Worm (Caenorhabditis elegans) whole organism, L3 larva: ENCODE measurements around the gene Y34B4A.2.

ENCODE experiments used
- R02D3.7 ChIP-seq: fragments of 150-350 bp; optimal IDR thresholded peaks from 2 replicates; lab custom pipeline; 2014; ENCODE audit warnings: missing biosample characterization, missing genetic modification characterization
- aly-2 ChIP-seq: fragments of 150-350 bp; optimal IDR thresholded peaks from 2 replicates; lab custom pipeline; 2014; ENCODE audit warnings: missing biosample characterization, missing genetic modification characterization
- ama-1 ChIP-seq: fragments of 150-350 bp; optimal IDR thresholded peaks from 2 replicates; lab custom pipeline; 2018
- ceh-28 ChIP-seq: fragments of 150-350 bp; optimal IDR thresholded peaks from 2 replicates; lab custom pipeline; 2014; ENCODE audit warnings: missing biosample characterization, missing genetic modification reagents, missing genetic modification characterization
- ceh-82 ChIP-seq: fragments of 150-350 bp; optimal IDR thresholded peaks from 2 replicates; lab custom pipeline; 2014; ENCODE audit warnings: missing biosample characterization, missing genetic modification characterization
- ceh-9 ChIP-seq: sonication (generic microtip); optimal IDR thresholded peaks from 2 replicates; lab custom pipeline; 2018; ENCODE audit warnings: missing biosample characterization, missing genetic modification characterization
- daf-12 ChIP-seq: fragments of 150-350 bp; optimal IDR thresholded peaks from 2 replicates; lab custom pipeline; 2014; ENCODE audit warnings: missing biosample characterization, missing genetic modification reagents, missing genetic modification characterization
- egl-5 ChIP-seq: fragments of 150-350 bp; optimal IDR thresholded peaks from 2 replicates; lab custom pipeline; 2017; ENCODE audit warnings: missing biosample characterization, missing genetic modification reagents, missing genetic modification characterization, inconsistent platforms
- elt-2 ChIP-seq: sonication (generic microtip); optimal IDR thresholded peaks from 2 replicates; lab custom pipeline; 2016; ENCODE audit warnings: missing genetic modification reagents, mild to moderate bottlenecking, missing genetic modification characterization, missing compliant biosample characterization
- elt-3 ChIP-seq, 3 experiments: fragments of 150-350 bp in 1 of 3; sonication (generic microtip) in 2 of 3; optimal IDR thresholded peaks; 2 replicates in 2 of 3; 4 replicates in 1 of 3; lab custom pipeline; 2014 to 2017; ENCODE audit warnings: missing biosample characterization in 3 of 3, missing genetic modification characterization in 3 of 3
- eor-1 ChIP-seq, 2 experiments: fragments of 150-350 bp; optimal IDR thresholded peaks; 2 replicates each; lab custom pipeline; 2014 to 2018; ENCODE audit warnings: missing biosample characterization in 2 of 2, missing genetic modification characterization in 2 of 2
- fkh-10 ChIP-seq: sonication (generic microtip); optimal IDR thresholded peaks from 2 replicates; lab custom pipeline; 2017; ENCODE audit warnings: missing biosample characterization, missing genetic modification reagents, missing genetic modification characterization
- fkh-2 ChIP-seq: fragments of 150-350 bp; optimal IDR thresholded peaks from 2 replicates; lab custom pipeline; 2014; ENCODE audit warnings: missing biosample characterization, missing genetic modification reagents, missing genetic modification characterization
- fos-1 ChIP-seq: fragments of 150-350 bp; optimal IDR thresholded peaks from 2 replicates; lab custom pipeline; 2014; ENCODE audit warnings: missing biosample characterization, missing genetic modification characterization
- lin-15B ChIP-seq: fragments of 150-350 bp; optimal IDR thresholded peaks from 2 replicates; lab custom pipeline; 2014; ENCODE audit warnings: missing biosample characterization, missing genetic modification characterization
- lin-39 ChIP-seq: fragments of 150-350 bp; optimal IDR thresholded peaks from 2 replicates; lab custom pipeline; 2018; ENCODE audit warnings: missing biosample characterization, missing genetic modification reagents, missing genetic modification characterization
- lsy-12 ChIP-seq: sonication (generic microtip); optimal IDR thresholded peaks from 2 replicates; lab custom pipeline; 2016; ENCODE audit warnings: mild to moderate bottlenecking, missing genetic modification characterization, missing compliant biosample characterization
- mdl-1 ChIP-seq: fragments of 150-350 bp; optimal IDR thresholded peaks from 2 replicates; lab custom pipeline; 2014; ENCODE audit warnings: missing biosample characterization, missing genetic modification characterization
- mml-1 ChIP-seq: fragments of 150-350 bp; sonication (generic microtip); optimal IDR thresholded peaks from 3 replicates; lab custom pipeline; 2014; ENCODE audit warnings: missing biosample characterization, missing genetic modification characterization
- nfya-1 ChIP-seq: sonication (generic microtip); optimal IDR thresholded peaks from 2 replicates; lab custom pipeline; 2017; ENCODE audit warnings: missing genetic modification characterization, mild to moderate bottlenecking, missing compliant biosample characterization, antibody characterized with exemption, moderate library complexity; ENCODE audit not compliant: insufficient read depth
- nhr-12 ChIP-seq: fragments of 150-350 bp; optimal IDR thresholded peaks from 2 replicates; lab custom pipeline; 2014; ENCODE audit warnings: missing biosample characterization, missing genetic modification characterization
- nhr-23 ChIP-seq: fragments of 150-350 bp; optimal IDR thresholded peaks from 2 replicates; lab custom pipeline; 2014; ENCODE audit warnings: missing biosample characterization, missing genetic modification reagents, missing genetic modification characterization
- nhr-25 ChIP-seq: sonication (generic microtip); optimal IDR thresholded peaks from 2 replicates; lab custom pipeline; 2017; ENCODE audit warnings: missing biosample characterization, missing genetic modification characterization
- nhr-28 ChIP-seq: fragments of 150-350 bp; optimal IDR thresholded peaks from 2 replicates; lab custom pipeline; 2014; ENCODE audit warnings: missing biosample characterization, missing genetic modification characterization
- nhr-43 ChIP-seq: sonication (generic microtip); optimal IDR thresholded peaks from 2 replicates; lab custom pipeline; 2016; ENCODE audit warnings: mild to moderate bottlenecking, missing genetic modification characterization, missing compliant biosample characterization; ENCODE audit not compliant: poor library complexity, severe bottlenecking
- nhr-76 ChIP-seq: fragments of 150-350 bp; sonication (generic microtip); optimal IDR thresholded peaks from 5 replicates; lab custom pipeline; 2014; ENCODE audit warnings: missing biosample characterization, missing genetic modification characterization
- nhr-77 ChIP-seq: fragments of 150-350 bp; optimal IDR thresholded peaks from 2 replicates; lab custom pipeline; 2014; ENCODE audit warnings: missing biosample characterization, missing genetic modification characterization
- pha-4 ChIP-seq: fragments of 150-350 bp; optimal IDR thresholded peaks from 2 replicates; lab custom pipeline; 2014; ENCODE audit warnings: missing biosample characterization, missing genetic modification reagents, missing genetic modification characterization
- pqm-1 ChIP-seq: fragments of 150-350 bp; optimal IDR thresholded peaks from 2 replicates; lab custom pipeline; 2017; ENCODE audit warnings: missing biosample characterization, missing genetic modification characterization, inconsistent platforms
- sea-2 ChIP-seq: fragments of 150-350 bp; sonication (generic microtip); optimal IDR thresholded peaks from 4 replicates; lab custom pipeline; 2014; ENCODE audit warnings: missing biosample characterization, missing genetic modification reagents, missing genetic modification characterization
- skn-1 ChIP-seq: fragments of 150-350 bp; optimal IDR thresholded peaks from 2 replicates; lab custom pipeline; 2014; ENCODE audit warnings: missing biosample characterization, missing genetic modification characterization
- snpc-4 ChIP-seq: fragments of 150-350 bp; optimal IDR thresholded peaks from 2 replicates; lab custom pipeline; 2014; ENCODE audit warnings: missing biosample characterization, missing genetic modification characterization
- tbx-2 ChIP-seq: sonication (generic microtip); optimal IDR thresholded peaks from 2 replicates; lab custom pipeline; 2016; ENCODE audit warnings: mild to moderate bottlenecking, missing genetic modification characterization, missing compliant biosample characterization
- unc-39 ChIP-seq: sonication (generic microtip); optimal IDR thresholded peaks from 4 replicates; lab custom pipeline; 2017; ENCODE audit warnings: missing biosample characterization, missing genetic modification characterization
- zag-1 ChIP-seq: fragments of 150-350 bp; optimal IDR thresholded peaks from 2 replicates; lab custom pipeline; 2014; ENCODE audit warnings: missing biosample characterization, missing genetic modification characterization
- ztf-11 ChIP-seq: fragments of 150-350 bp; optimal IDR thresholded peaks from 2 replicates; lab custom pipeline; 2014; ENCODE audit warnings: missing biosample characterization, missing genetic modification characterization
- ztf-4 ChIP-seq: fragments of 150-350 bp; optimal IDR thresholded peaks from 2 replicates; lab custom pipeline; 2014; ENCODE audit warnings: missing biosample characterization, missing genetic modification characterization

Gene Y34B4A.2

DNA sequence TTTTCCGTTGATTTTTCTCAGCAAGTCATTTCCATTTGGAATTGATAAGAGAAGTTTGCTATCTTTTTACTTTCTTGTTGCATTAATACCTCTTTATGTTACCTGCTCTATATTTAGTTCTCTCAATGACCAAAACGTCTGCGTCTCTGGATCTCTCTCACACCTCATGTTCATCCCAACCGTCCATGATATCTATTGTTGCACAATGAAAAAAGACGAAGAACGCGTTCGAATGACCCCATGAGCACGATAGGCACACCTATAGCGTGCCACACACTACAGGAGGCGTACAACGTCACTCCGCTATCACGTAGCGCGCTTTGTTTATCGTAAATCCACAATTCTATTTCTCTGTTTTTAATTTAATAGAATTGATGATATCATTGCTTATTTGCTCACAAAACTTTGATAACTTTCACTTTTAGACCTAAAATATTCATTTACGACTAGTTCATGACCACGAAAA lies at the start of gene Y34B4A.2:
TSS of gene Y34B4A.2 (plus strand) at position 328 of the 466 bp plus-strand sequence.
- TF ChIP-seq lin-15B (tag; lab: Kevin White, UChicago) (peak; percentile 41), nhr-28 (tag; lab: Kevin White, UChicago) (no peak), egl-5 (tag; lab: Kevin White, UChicago) (no peak), pha-4 (tag; lab: Kevin White, UChicago) (peak; percentile 45), unc-39 (tag; lab: Kevin White, UChicago) (no peak), snpc-4 (tag; lab: Kevin White, UChicago) (no peak), elt-2 (tag; lab: Kevin White, UChicago) (peak; percentile 91), ceh-9 (tag; lab: Kevin White, UChicago) (no peak), daf-12 (no peak), skn-1 (tag; lab: Kevin White, UChicago) (no peak), nfya-1 (tag; lab: Kevin White, UChicago) (peak; percentile 43), mml-1 (tag; lab: Kevin White, UChicago) (no peak), eor-1 (tag; optimal IDR thresholded peaks at IDR 0.05; lab: Kevin White, UChicago) (no peak), zag-1 (tag; lab: Kevin White, UChicago) (no peak), ztf-11 (no peak), ztf-4 (tag; lab: Kevin White, UChicago) (no peak), lsy-12 (tag; lab: Kevin White, UChicago) (no peak), ceh-28 (no peak), nhr-43 (tag; lab: Kevin White, UChicago) (no peak), elt-3 (tag; optimal IDR thresholded peaks at IDR 0.05; lab: Kevin White, UChicago) (no peak), ceh-82 (no peak), ama-1 (no peak), fkh-2 (tag; lab: Kevin White, UChicago) (no peak), mdl-1 (tag; lab: Kevin White, UChicago) (no peak), nhr-76 (tag; lab: Kevin White, UChicago) (no peak), pqm-1 (tag; lab: Kevin White, UChicago) (peak; percentile 53), R02D3.7 (peak; percentile 89)

DNA sequence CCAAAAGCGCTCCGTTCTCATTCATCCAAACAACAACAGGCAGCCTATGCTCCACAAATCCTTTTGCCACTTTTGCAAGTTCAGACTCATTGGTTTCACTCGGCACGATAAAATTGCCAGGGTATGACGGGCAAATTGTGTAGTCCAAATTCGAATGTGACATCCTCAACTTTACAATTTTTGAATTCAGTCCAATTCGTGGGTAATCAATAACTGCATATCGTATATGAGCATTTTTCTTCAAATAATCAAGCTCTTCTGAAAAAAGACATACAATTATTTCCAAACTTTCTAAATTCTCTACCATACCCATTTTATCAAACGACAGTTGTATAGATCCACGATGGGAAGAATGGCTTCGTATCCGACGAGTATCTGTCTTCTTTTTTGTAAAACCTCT lies 41.1 kb upstream of the Y34B4A.2 start:
- TF ChIP-seq nhr-77 (tag; lab: Kevin White, UChicago), result no peak
- TF ChIP-seq mdl-1 (tag; lab: Kevin White, UChicago), result no peak
- no peak for TF ChIP-seq fos-1
- TF ChIP-seq fkh-10, result no peak
- no peak for TF ChIP-seq aly-2 (tag; lab: Kevin White, UChicago)
- TF ChIP-seq sea-2, result no peak
- TF ChIP-seq elt-3 (tag; optimal IDR thresholded peaks at IDR 0.05; lab: Kevin White, UChicago), result no peak
- no peak for TF ChIP-seq zag-1 (tag; lab: Kevin White, UChicago)
- TF ChIP-seq mml-1 (tag; lab: Kevin White, UChicago), result no peak
- TF ChIP-seq lsy-12 (tag; lab: Kevin White, UChicago), result no peak
- no peak for TF ChIP-seq ztf-4 (tag; lab: Kevin White, UChicago)
- TF ChIP-seq nhr-76 (tag; lab: Kevin White, UChicago), result no peak
- TF ChIP-seq pqm-1 (tag; lab: Kevin White, UChicago), result no peak
- TF ChIP-seq snpc-4 (tag; lab: Kevin White, UChicago), result no peak
- no peak for TF ChIP-seq tbx-2 (tag; lab: Kevin White, UChicago)
- no peak for TF ChIP-seq lin-39 (tag; lab: Kevin White, UChicago)
- no peak for TF ChIP-seq nhr-25
- TF ChIP-seq ztf-11, result no peak

DNA sequence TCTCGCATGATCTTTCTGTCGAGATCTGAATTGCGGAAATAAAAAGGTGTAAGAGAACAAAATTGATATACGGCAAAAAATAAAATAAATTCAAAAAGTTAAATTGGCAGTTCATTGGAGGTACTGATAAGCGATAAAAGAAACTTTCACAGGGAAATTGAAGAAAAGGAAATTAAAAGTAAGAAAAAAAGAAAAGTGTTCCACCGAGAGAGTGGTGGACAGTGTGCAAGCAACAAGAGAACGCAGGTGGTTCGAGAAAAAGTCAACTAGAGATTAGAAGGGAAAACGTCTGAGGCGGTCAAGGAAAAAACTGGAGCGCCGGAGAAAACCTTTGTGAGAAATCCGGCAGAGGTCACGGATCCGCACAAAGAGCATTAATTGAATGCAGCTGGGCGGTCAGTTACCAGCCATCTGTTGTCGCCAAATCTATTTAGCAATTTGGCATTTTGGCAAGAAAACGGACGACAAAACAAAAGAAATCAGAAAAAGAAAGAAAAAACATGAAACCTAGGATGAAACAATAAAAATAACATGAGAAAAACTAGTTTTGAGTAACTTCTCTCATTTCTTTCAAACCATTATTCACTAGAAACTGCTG lies 35.8 kb upstream of the Y34B4A.2 start, which contains the start of gene mtm-5:
TSS of gene mtm-5 (minus strand) at position 27 of the 598 bp plus-strand sequence.
- TF ChIP-seq nhr-23 (tag; lab: Kevin White, UChicago) (peak; percentile 1), elt-2 (tag; lab: Kevin White, UChicago) (peak; percentile 68), fkh-10 (no peak), nhr-12 (tag; lab: Kevin White, UChicago) (no peak)
